Worm (Caenorhabditis elegans): ENCODE data around the gene ceh-62.
A peak's percentile ranks its signal among the peaks of the same experiment; 100 is the strongest.

Gene ceh-62

ce11 chrII:10810690-10811089, 5.2 kb downstream of the ceh-62 start, which contains the start of gene msrp-7:
TSS of gene msrp-7 (plus strand) at chrII:10810990.
- TF ChIP-seq ets-5 (GFP tag; IDR thresholded peaks at IDR 0.05) (no peak), nhr-47 (tag; optimal IDR thresholded peaks at IDR 0.05) (no peak), hpl-2 (GFP tag; optimal IDR thresholded peaks at IDR 0.05) (no peak), sup-37 (GFP tag; optimal IDR thresholded peaks at IDR 0.05) (no peak), ces-1 (GFP tag; optimal IDR thresholded peaks at IDR 0.05) (no peak), lsy-2 (tag; optimal IDR thresholded peaks at IDR 0.05) (no peak), C34B4.2 (tag; optimal IDR thresholded peaks at IDR 0.05) (no peak), aha-1 (tag; optimal IDR thresholded peaks at IDR 0.05) (no peak), lin-39 (tag; optimal IDR thresholded peaks at IDR 0.05) (no peak), mab-9 (GFP tag; IDR thresholded peaks at IDR 0.05) (no peak), fkh-4 (tag; optimal IDR thresholded peaks at IDR 0.05; ENCODE audit: borderline replicate concordance) (no peak), rnt-1 (tag; optimal IDR thresholded peaks at IDR 0.05) (no peak), egl-13 (tag; optimal IDR thresholded peaks at IDR 0.05) (no peak), C16A3.4 (tag; optimal IDR thresholded peaks at IDR 0.05) (no peak), dpl-1 (GFP tag; optimal IDR thresholded peaks at IDR 0.05) (no peak), ztf-4 (tag; optimal IDR thresholded peaks at IDR 0.05) (no peak)

- TF ChIP-seq elt-2 (tag; optimal IDR thresholded peaks at IDR 0.05) (no peak), hlh-17 (GFP tag; optimal IDR thresholded peaks at IDR 0.05; ENCODE audit: borderline replicate concordance) (no peak), ceh-90 (tag; optimal IDR thresholded peaks at IDR 0.05) (no peak), mep-1 (tag; optimal IDR thresholded peaks at IDR 0.05) (peak; percentile 59), xbp-1 (tag; optimal IDR thresholded peaks at IDR 0.05) (no peak), pqm-1 (tag; optimal IDR thresholded peaks at IDR 0.05) (no peak), nhr-47 (tag; optimal IDR thresholded peaks at IDR 0.05) (no peak), snu-23 (GFP tag; optimal IDR thresholded peaks at IDR 0.05) (no peak), hlh-4 (tag; optimal IDR thresholded peaks at IDR 0.05) (no peak), tbx-2 (tag; optimal IDR thresholded peaks at IDR 0.05) (no peak), egl-27 (tag; optimal IDR thresholded peaks at IDR 0.05) (no peak), sup-37 (GFP tag; optimal IDR thresholded peaks at IDR 0.05) (no peak), vab-15 (tag; optimal IDR thresholded peaks at IDR 0.05) (no peak), mef-2 (tag; optimal IDR thresholded peaks at IDR 0.05) (no peak), unc-130 (tag; optimal IDR thresholded peaks at IDR 0.05) (peak; percentile 23), nhr-19 (GFP tag; conservative IDR thresholded peaks at IDR 0.05) (no peak), lsy-2 (tag; optimal IDR thresholded peaks at IDR 0.05) (peak in 1 of 2 experiments; percentile 59), ztf-4 (tag; optimal IDR thresholded peaks at IDR 0.05) (no peak), unc-86 (tag; optimal IDR thresholded peaks at IDR 0.05) (no peak), swsn-7 (tag; optimal IDR thresholded peaks at IDR 0.05) (no peak), skn-1 (tag; optimal IDR thresholded peaks at IDR 0.05) (peak; percentile 15), ces-1 (GFP tag; optimal IDR thresholded peaks at IDR 0.05) (no peak), alr-1 (tag; optimal IDR thresholded peaks at IDR 0.05; ENCODE audit: borderline replicate concordance) (no peak), ceh-82 (tag; optimal IDR thresholded peaks at IDR 0.05) (peak in 1 of 3 experiments; percentile 20), C04F5.9 (tag; optimal IDR thresholded peaks at IDR 0.05) (no peak), C34B4.2 (tag; optimal IDR thresholded peaks at IDR 0.05) (no peak), C16A3.4 (tag; optimal IDR thresholded peaks at IDR 0.05) (peak; percentile 19), aly-2 (tag; optimal IDR thresholded peaks at IDR 0.05) (no peak), hpl-2 (GFP tag; optimal IDR thresholded peaks at IDR 0.05) (no peak), egl-13 (tag; optimal IDR thresholded peaks at IDR 0.05) (no peak), nhr-12 (tag; optimal IDR thresholded peaks at IDR 0.05) (no peak), grh-1 (GFP tag; IDR thresholded peaks at IDR 0.05) (no peak), lin-15B (tag; optimal IDR thresholded peaks at IDR 0.05) (peak; percentile 48), aha-1 (tag; optimal IDR thresholded peaks at IDR 0.05) (no peak), fos-1 (tag; optimal IDR thresholded peaks at IDR 0.05) (no peak), dpl-1 (GFP tag; optimal IDR thresholded peaks at IDR 0.05) (peak; percentile 33 to 70 (median 51)), lir-3 (tag; optimal IDR thresholded peaks at IDR 0.05; ENCODE audit: poor library complexity) (no peak), ama-1 (optimal IDR thresholded peaks at IDR 0.05) (no peak), blmp-1 (tag; optimal IDR thresholded peaks at IDR 0.05) (no peak), nhr-71 (tag; optimal IDR thresholded peaks at IDR 0.05) (peak; percentile 25), efl-1 (optimal IDR thresholded peaks at IDR 0.05) (peak; percentile 56 to 58), efl-1 (GFP tag; optimal IDR thresholded peaks at IDR 0.05 in 1 of 2) (peak; percentile 58 to 95), nhr-28 (tag; optimal IDR thresholded peaks at IDR 0.05) (no peak), elt-3 (tag; optimal IDR thresholded peaks at IDR 0.05) (peak in 1 of 6 experiments; percentile 22), unc-30 (tag; optimal IDR thresholded peaks at IDR 0.05) (no peak)
Observed at ce11 chrII:10819928-10820423, 14.4 kb downstream of the ceh-62 start, which contains the start of gene R06F6.8. TSS of gene R06F6.8 (minus strand) at chrII:10819978.
